Worm (Caenorhabditis elegans): ENCODE measurements around the gene rfp-1.
A peak's percentile ranks its signal among the peaks of the same experiment; 100 is the strongest.

Gene rfp-1

DNA sequence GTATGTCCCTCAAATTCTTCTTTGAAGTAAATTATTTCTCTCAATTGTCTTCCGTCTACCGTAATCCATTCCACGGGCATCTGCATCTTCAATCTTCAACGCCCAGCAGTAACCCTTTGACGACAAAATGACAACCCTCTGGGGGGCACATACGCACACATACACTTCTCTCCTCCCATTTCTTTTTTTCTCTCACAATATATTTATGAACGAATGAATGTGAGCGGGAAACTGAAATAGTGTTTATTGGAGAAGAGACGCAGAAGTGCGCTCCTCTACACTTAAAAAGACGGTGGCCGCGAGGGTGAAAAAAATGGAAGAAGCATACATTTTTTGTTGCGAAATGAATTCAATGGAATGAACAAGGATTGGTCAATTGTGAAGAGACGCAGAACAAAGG, 53.6 kb downstream of the rfp-1 start (continued):
- no peak for TF ChIP-seq F13H6.1 (tag; optimal IDR thresholded peaks at IDR 0.05)
- TF ChIP-seq ttx-3 (tag; optimal IDR thresholded peaks at IDR 0.05), result no peak
- TF ChIP-seq fax-1 (tag; optimal IDR thresholded peaks at IDR 0.05), result no peak
- no peak for TF ChIP-seq pha-2 (tag; optimal IDR thresholded peaks at IDR 0.05)
- TF ChIP-seq ahr-1 (tag; optimal IDR thresholded peaks at IDR 0.05), result no peak
- no peak for TF ChIP-seq pha-4 (tag; optimal IDR thresholded peaks at IDR 0.05)
- TF ChIP-seq nhr-11 (tag; optimal IDR thresholded peaks at IDR 0.05), result no peak
- no peak for TF ChIP-seq Y22D7AL.16 (tag; optimal IDR thresholded peaks at IDR 0.05)
- TF ChIP-seq ceh-45 (GFP tag; IDR thresholded peaks at IDR 0.05), result no peak
- no peak for TF ChIP-seq che-1 (tag; optimal IDR thresholded peaks at IDR 0.05)
- no peak for TF ChIP-seq hlh-15 (tag; optimal IDR thresholded peaks at IDR 0.05)
- TF ChIP-seq lim-6 (tag; optimal IDR thresholded peaks at IDR 0.05), result no peak
- peak; percentile 75 for TF ChIP-seq ceh-31 (tag; optimal IDR thresholded peaks at IDR 0.05)
- TF ChIP-seq rnt-1 (tag; optimal IDR thresholded peaks at IDR 0.05), result no peak
- TF ChIP-seq syd-9 (tag; optimal IDR thresholded peaks at IDR 0.05), result no peak
- TF ChIP-seq gmeb-2 (tag; optimal IDR thresholded peaks at IDR 0.05), result no peak
- TF ChIP-seq C08G9.2 (tag; optimal IDR thresholded peaks at IDR 0.05), result no peak
- TF ChIP-seq ceh-24 (tag; optimal IDR thresholded peaks at IDR 0.05), result no peak
- TF ChIP-seq ceh-22 (tag; optimal IDR thresholded peaks at IDR 0.05), result no peak
- peak; percentile 13 for TF ChIP-seq ets-4 (tag; optimal IDR thresholded peaks at IDR 0.05)
- TF ChIP-seq nfya-1 (tag; optimal IDR thresholded peaks at IDR 0.05), result peak; percentile 91
- no peak for TF ChIP-seq fkh-10 (GFP tag; optimal IDR thresholded peaks at IDR 0.05)
- TF ChIP-seq tbx-2 (tag; optimal IDR thresholded peaks at IDR 0.05), result peak; percentile 12
